Fruit fly (Drosophila melanogaster) ovary, adult (tissue): ENCODE measurements around the gene CG46430.

Source experiments
- CG17801 ChIP-seq: fragments of 200-800 bp; optimal IDR thresholded peaks from 2 replicates; lab custom pipeline; 2019; ENCODE audit warnings: missing biosample characterization, mild to moderate bottlenecking, missing genetic modification characterization, moderate library complexity; ENCODE audit not compliant: partially characterized antibody

The CG46430 gene

DNA sequence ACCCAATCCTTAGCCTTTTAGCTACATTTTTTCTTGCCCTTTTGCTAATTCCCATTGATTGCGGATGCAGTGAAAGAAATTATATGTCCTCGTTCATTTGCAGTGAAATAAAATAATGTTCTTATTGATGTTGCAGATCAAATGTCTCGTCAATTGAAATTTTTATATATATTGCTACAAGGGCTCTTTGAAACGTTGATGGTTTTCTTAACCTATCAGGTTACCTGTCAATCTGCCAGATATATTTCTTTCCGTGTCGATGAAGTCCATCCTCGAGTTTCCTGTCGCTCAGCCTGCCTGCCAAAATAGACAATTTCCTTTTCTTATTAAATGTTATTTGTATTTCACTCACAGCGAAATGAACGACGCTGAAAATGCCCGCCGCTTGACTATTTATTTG lies 46.9 kb downstream of the CG46430 start:
- no peak for TF ChIP-seq CG17801 (GFP tag; lab: Kevin White, UChicago)

dm6 chr3L:10525641-10526382 lies 47.5 kb downstream of the CG46430 start:
- TF ChIP-seq CG17801 (GFP tag; lab: Kevin White, UChicago) = no peak

DNA sequence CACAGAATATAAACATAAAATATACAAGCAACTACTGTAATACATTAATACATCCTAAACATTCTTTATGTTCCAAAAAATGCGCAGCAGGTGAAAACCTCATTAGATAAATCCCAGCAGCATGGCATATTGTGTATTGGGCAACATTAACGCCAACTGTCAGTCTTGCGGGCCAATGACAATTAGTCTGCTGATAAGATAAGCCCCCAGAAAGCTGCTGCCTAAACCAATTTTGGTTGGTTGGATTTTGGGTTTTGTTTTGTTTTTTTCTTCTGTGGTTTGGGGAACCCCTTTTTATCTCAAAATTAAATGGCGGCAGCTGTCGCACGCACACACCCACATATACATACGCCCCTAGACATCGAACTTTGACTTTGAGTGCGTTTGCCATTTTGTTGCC lies 49.9 kb downstream of the CG46430 start:
- TF ChIP-seq CG17801 (GFP tag; lab: Kevin White, UChicago) = no peak
